Worm (Caenorhabditis elegans) whole organism, late embryonic: Measurements from ENCODE around the gene pei-2.

Experiments used
- C08G9.2 ChIP-seq: sonication (generic microtip); optimal IDR thresholded peaks from 2 replicates; lab custom pipeline; 2016; ENCODE audit warnings: mild to moderate bottlenecking, missing genetic modification characterization, moderate library complexity, missing compliant biosample characterization
- K02D7.2 ChIP-seq: sonication (generic microtip); optimal IDR thresholded peaks from 2 replicates; lab custom pipeline; 2017; ENCODE audit warnings: mild to moderate bottlenecking, missing genetic modification characterization, missing compliant biosample characterization
- K09A11.1 ChIP-seq: sonication (generic microtip); optimal IDR thresholded peaks from 2 replicates; lab custom pipeline; 2017; ENCODE audit warnings: antibody characterized with exemption, mild to moderate bottlenecking, missing genetic modification characterization, missing compliant biosample characterization; ENCODE audit not compliant: insufficient read depth
- Y22D7AL.16 ChIP-seq: sonication (generic microtip); optimal IDR thresholded peaks from 2 replicates; lab custom pipeline; 2016; ENCODE audit warnings: missing genetic modification characterization, missing compliant biosample characterization
- ahr-1 ChIP-seq: sonication (generic microtip); optimal IDR thresholded peaks from 2 replicates; lab custom pipeline; 2016; ENCODE audit warnings: missing genetic modification characterization, missing compliant biosample characterization
- ama-1 ChIP-seq: fragments of 150-350 bp; optimal IDR thresholded peaks from 2 replicates; lab custom pipeline; 2014
- ceh-19 ChIP-seq: fragments of 200-800 bp; sonication (Bioruptor generic); optimal IDR thresholded peaks from 2 replicates; lab custom pipeline; 2018; ENCODE audit warnings: mild to moderate bottlenecking, missing genetic modification characterization, missing compliant biosample characterization
- ceh-2 ChIP-seq: sonication (generic microtip); optimal IDR thresholded peaks from 2 replicates; lab custom pipeline; 2016; ENCODE audit warnings: missing genotype, missing genetic modification characterization, missing compliant biosample characterization
- ceh-31 ChIP-seq: sonication (generic microtip); optimal IDR thresholded peaks from 2 replicates; lab custom pipeline; 2016; ENCODE audit warnings: missing genetic modification characterization, missing compliant biosample characterization
- ceh-34 ChIP-seq: sonication (generic microtip); optimal IDR thresholded peaks from 2 replicates; lab custom pipeline; 2016; ENCODE audit warnings: mild to moderate bottlenecking, missing genetic modification characterization, missing compliant biosample characterization
- ceh-48 ChIP-seq: sonication (generic microtip); optimal IDR thresholded peaks from 2 replicates; lab custom pipeline; 2016; ENCODE audit warnings: missing genetic modification characterization, inconsistent platforms, missing compliant biosample characterization
- ceh-6 ChIP-seq: fragments of 200-800 bp; sonication (Bioruptor generic); optimal IDR thresholded peaks from 2 replicates; lab custom pipeline; 2018; ENCODE audit warnings: mild to moderate bottlenecking, missing genetic modification characterization, missing compliant biosample characterization
- ceh-9 ChIP-seq: sonication (generic microtip); optimal IDR thresholded peaks from 2 replicates; lab custom pipeline; 2016; ENCODE audit warnings: mild to moderate bottlenecking, missing genetic modification characterization, inconsistent platforms, missing compliant biosample characterization
- che-1 ChIP-seq: sonication (generic microtip); optimal IDR thresholded peaks from 2 replicates; lab custom pipeline; 2016; ENCODE audit warnings: mild to moderate bottlenecking, missing genetic modification characterization, missing compliant biosample characterization
- dmd-4 ChIP-seq: sonication (generic microtip); optimal IDR thresholded peaks from 2 replicates; lab custom pipeline; 2016; ENCODE audit warnings: borderline replicate concordance, missing genetic modification characterization, missing compliant biosample characterization
- dve-1 ChIP-seq: sonication (generic microtip); optimal IDR thresholded peaks from 2 replicates; lab custom pipeline; 2017; ENCODE audit warnings: antibody characterized with exemption, mild to moderate bottlenecking, missing genetic modification characterization, missing compliant biosample characterization
- elt-2 ChIP-seq: sonication (generic microtip); optimal IDR thresholded peaks from 2 replicates; lab custom pipeline; 2016; ENCODE audit warnings: missing genetic modification reagents, missing genetic modification characterization, missing compliant biosample characterization
- ets-4 ChIP-seq: sonication (generic microtip); optimal IDR thresholded peaks from 2 replicates; lab custom pipeline; 2016; ENCODE audit warnings: missing genetic modification characterization, missing compliant biosample characterization
- hlh-13 ChIP-seq: fragments of 200-800 bp; sonication (Bioruptor generic); optimal IDR thresholded peaks from 2 replicates; lab custom pipeline; 2018; ENCODE audit warnings: mild to moderate bottlenecking, missing genetic modification characterization, missing compliant biosample characterization
- hlh-15 ChIP-seq: sonication (generic microtip); optimal IDR thresholded peaks from 2 replicates; lab custom pipeline; 2016; ENCODE audit warnings: missing genetic modification characterization, missing compliant biosample characterization
- hlh-8 ChIP-seq: sonication (generic microtip); optimal IDR thresholded peaks from 2 replicates; lab custom pipeline; 2016; ENCODE audit warnings: missing genotype, missing genetic modification characterization, missing compliant biosample characterization
- madf-2 ChIP-seq: sonication (generic microtip); optimal IDR thresholded peaks from 2 replicates; lab custom pipeline; 2017; ENCODE audit warnings: missing genetic modification characterization, missing compliant biosample characterization
- nfya-1 ChIP-seq: sonication (generic microtip); optimal IDR thresholded peaks from 2 replicates; lab custom pipeline; 2017; ENCODE audit warnings: missing genetic modification characterization, mild to moderate bottlenecking, missing compliant biosample characterization, antibody characterized with exemption, moderate library complexity
- nhr-232 ChIP-seq: sonication (generic microtip); optimal IDR thresholded peaks from 2 replicates; lab custom pipeline; 2016; ENCODE audit warnings: missing genetic modification characterization, missing compliant biosample characterization
- odd-2 ChIP-seq: sonication (generic microtip); optimal IDR thresholded peaks from 2 replicates; lab custom pipeline; 2017; ENCODE audit warnings: antibody characterized with exemption, mild to moderate bottlenecking, missing genetic modification characterization, missing compliant biosample characterization
- pag-3 ChIP-seq: sonication (generic microtip); optimal IDR thresholded peaks from 2 replicates; lab custom pipeline; 2016; ENCODE audit warnings: missing compliant biosample characterization, missing genetic modification characterization, borderline replicate concordance
- pat-9 ChIP-seq: fragments of 200-800 bp; sonication (Bioruptor generic); optimal IDR thresholded peaks from 2 replicates; lab custom pipeline; 2018; ENCODE audit warnings: mild to moderate bottlenecking, missing genetic modification characterization, moderate library complexity, missing compliant biosample characterization
- pax-1 ChIP-seq: fragments of 150-350 bp; optimal IDR thresholded peaks from 2 replicates; lab custom pipeline; 2014; ENCODE audit warnings: missing biosample characterization, missing genetic modification characterization
- pha-2 ChIP-seq: sonication (generic microtip); optimal IDR thresholded peaks from 2 replicates; lab custom pipeline; 2017; ENCODE audit warnings: mild to moderate bottlenecking, missing genetic modification characterization, missing compliant biosample characterization
- pqm-1 ChIP-seq: sonication (generic microtip); optimal IDR thresholded peaks from 2 replicates; lab custom pipeline; 2016; ENCODE audit warnings: missing genetic modification characterization, missing compliant biosample characterization
- unc-55 ChIP-seq: sonication (generic microtip); optimal IDR thresholded peaks from 2 replicates; lab custom pipeline; 2017; ENCODE audit warnings: missing biosample characterization, missing genetic modification reagents, missing genetic modification characterization
- unc-86 ChIP-seq: sonication (generic microtip); optimal IDR thresholded peaks from 2 replicates; lab custom pipeline; 2016; ENCODE audit warnings: missing genetic modification characterization, missing compliant biosample characterization
- ztf-16 ChIP-seq: sonication (generic microtip); optimal IDR thresholded peaks from 2 replicates; lab custom pipeline; 2017; ENCODE audit warnings: missing genetic modification characterization, missing compliant biosample characterization

The pei-2 gene

DNA sequence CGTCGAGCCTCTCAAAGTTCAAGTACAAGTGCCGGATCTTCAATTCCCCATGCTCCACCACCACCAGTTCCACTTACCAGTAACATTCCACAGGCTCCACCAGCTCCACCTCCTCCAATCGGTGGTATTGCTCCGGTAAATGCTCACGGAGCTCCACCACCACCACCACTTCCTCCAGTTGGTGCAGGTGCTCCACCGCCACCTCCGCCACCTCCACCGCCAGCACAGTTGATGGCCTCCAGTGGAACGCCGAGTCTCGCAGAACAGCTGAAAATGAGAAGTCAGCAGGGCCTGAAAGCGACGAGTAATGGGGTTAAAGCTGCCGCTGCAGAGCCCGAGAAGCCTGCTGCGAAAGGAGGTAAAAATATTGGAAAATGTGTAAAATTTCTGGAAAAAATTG, 33.0 kb downstream of the pei-2 start:
- no peak for TF ChIP-seq K09A11.1 (tag; lab: Kevin White, UChicago)
- TF ChIP-seq, all 69 proteins: peak for 0

ce11 chrV:983120-983519, 40.1 kb downstream of the pei-2 start:
- TF ChIP-seq ceh-48 (tag; lab: Kevin White, UChicago) (no peak), K02D7.2 (tag; lab: Kevin White, UChicago) (no peak), nhr-232 (tag; lab: Kevin White, UChicago) (no peak), dve-1 (tag; lab: Kevin White, UChicago) (no peak), nfya-1 (peak; percentile 92), pax-1 (tag; lab: Kevin White, UChicago) (no peak), ets-4 (tag; lab: Kevin White, UChicago) (no peak), Y22D7AL.16 (no peak)

ce11 chrV:982281-982756, 40.9 kb downstream of the pei-2 start, which contains the start of the genes Y50D4C.12 and unc-34:
Y50D4C.12 (plus strand) TSS chrV:982581.
unc-34 (plus strand) TSS chrV:982706.
- TF ChIP-seq pqm-1 (tag; lab: Kevin White, UChicago) = no peak
- TF ChIP-seq hlh-8 = no peak
- TF ChIP-seq ceh-6 (GFP tag; lab: Kevin White, UChicago) = no peak
- no peak for TF ChIP-seq C08G9.2
- TF ChIP-seq elt-2 (tag; lab: Kevin White, UChicago) = no peak
- TF ChIP-seq madf-2 (tag; lab: Kevin White, UChicago) = no peak
- TF ChIP-seq nfya-1 = no peak
- TF ChIP-seq dmd-4 (tag; lab: Kevin White, UChicago) = no peak
- no peak for TF ChIP-seq hlh-15 (tag; lab: Kevin White, UChicago)
- TF ChIP-seq, all 69 proteins: peak for 0

DNA sequence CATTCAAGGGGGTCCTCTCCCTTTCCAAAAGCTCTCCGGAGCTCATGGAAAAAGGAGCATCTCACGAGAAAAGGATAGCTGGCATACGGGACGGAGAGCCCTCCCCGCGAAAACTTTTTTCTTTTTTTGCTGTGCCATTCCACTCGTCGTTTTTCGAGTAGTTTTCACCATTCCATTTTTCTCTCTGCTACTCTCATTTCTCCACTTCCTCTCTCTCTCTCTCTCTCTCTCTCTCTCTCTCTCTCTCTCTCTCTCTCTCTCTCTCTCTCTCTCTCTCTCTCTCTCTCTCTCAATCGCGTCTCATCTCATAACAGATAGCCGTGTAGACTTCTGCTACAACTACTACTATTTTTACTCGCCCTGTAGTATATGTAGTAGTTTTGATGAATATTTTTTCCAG, 43.6 kb downstream of the pei-2 start:
- TF ChIP-seq ama-1 (lab: Kevin White, UChicago) (no peak), hlh-13 (GFP tag; lab: Kevin White, UChicago) (peak; percentile 27), ceh-19 (GFP tag; lab: Kevin White, UChicago) (no peak), nfya-1 (peak; percentile 42), pat-9 (tag; lab: Kevin White, UChicago) (no peak)

ce11 chrV:978617-979016, 44.6 kb downstream of the pei-2 start:
- TF ChIP-seq pha-2 = no peak
- peak; percentile 42 for TF ChIP-seq unc-55 (GFP tag; lab: Kevin White, UChicago)
- TF ChIP-seq ahr-1 (tag; lab: Kevin White, UChicago) = no peak
- TF ChIP-seq ceh-31 = peak; percentile 21

DNA sequence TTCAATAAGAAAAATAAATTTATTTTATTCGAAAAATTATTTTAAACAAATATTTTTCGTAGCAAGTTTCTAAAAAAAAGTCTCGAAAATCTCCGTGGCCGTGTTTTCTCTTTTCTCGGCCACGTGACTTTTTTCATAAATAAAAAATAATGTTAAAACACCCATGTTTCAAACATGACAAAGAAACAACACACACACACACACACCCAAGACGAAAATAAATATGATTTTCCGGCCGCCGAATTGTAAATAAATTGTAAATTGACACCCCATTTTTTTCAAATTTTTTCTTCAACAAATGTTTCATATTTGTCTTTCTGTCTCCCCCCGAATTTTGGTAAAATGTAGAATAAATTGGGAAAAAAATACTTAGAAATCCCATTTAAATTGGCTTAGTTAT, 45.4 kb downstream of the pei-2 start:
- TF ChIP-seq ztf-16 = no peak
- no peak for TF ChIP-seq unc-86 (tag; lab: Kevin White, UChicago)
- no peak for TF ChIP-seq ceh-34 (tag; lab: Kevin White, UChicago)
- no peak for TF ChIP-seq odd-2

ce11 chrV:976498-977063, 46.7 kb downstream of the pei-2 start:
- TF ChIP-seq pag-3 (tag; lab: Kevin White, UChicago) (no peak), ama-1 (lab: Kevin White, UChicago) (no peak), ceh-31 (no peak), che-1 (tag; lab: Kevin White, UChicago) (no peak), ceh-9 (no peak), ceh-2 (tag; lab: Kevin White, UChicago) (no peak)
- TF ChIP-seq, all 69 proteins: peak for 0
